Fruit fly (Drosophila melanogaster) whole organism, embryonic: ENCODE results near the gene htk.
A peak's percentile ranks its signal among the peaks of the same experiment; 100 is the strongest.

Experiments used
- Abd-B ChIP-seq: fragments of 200-800 bp; sonication (Bioruptor generic); optimal IDR thresholded peaks from 2 replicates; lab custom pipeline; 2018; ENCODE audit warnings: missing biosample characterization, mild to moderate bottlenecking, missing genetic modification characterization, moderate library complexity
- Atf-2 ChIP-seq: fragments of 200-800 bp; sonication (Bioruptor generic); optimal IDR thresholded peaks from 2 replicates; lab custom pipeline; 2016; ENCODE audit warnings: missing biosample characterization, missing genetic modification characterization
- Atf6 ChIP-seq: fragments of 200-800 bp; sonication (Bioruptor generic); IDR thresholded peaks from 2 replicates; pipeline ENCODE4 v1.3.6; 2022; ENCODE audit warnings: missing biosample characterization, missing genetic modification characterization
- CG10462 ChIP-seq: fragments of 200-800 bp; sonication (Bioruptor generic); optimal IDR thresholded peaks from 2 replicates; lab custom pipeline; 2016; ENCODE audit warnings: missing biosample characterization, missing genetic modification characterization
- CG11456 ChIP-seq: fragments of 200-800 bp; sonication (Bioruptor generic); IDR thresholded peaks from 3 replicates; pipeline ENCODE4 v1.3.6; 2022; ENCODE audit warnings: missing biosample characterization, missing genetic modification characterization
- CG12236 ChIP-seq: fragments of 200-800 bp; sonication (Bioruptor generic); optimal IDR thresholded peaks from 2 replicates; lab custom pipeline; 2016; ENCODE audit warnings: missing biosample characterization, missing genetic modification characterization
- CG13296 ChIP-seq: fragments of 200-800 bp; sonication (Bioruptor generic); optimal IDR thresholded peaks from 3 replicates; lab custom pipeline; 2018; ENCODE audit warnings: missing biosample characterization, mild to moderate bottlenecking, missing genetic modification characterization
- CG17829 ChIP-seq: fragments of 200-800 bp; optimal IDR thresholded peaks from 2 replicates; lab custom pipeline; 2019; ENCODE audit warnings: missing biosample characterization, mild to moderate bottlenecking, missing genetic modification characterization, moderate library complexity
- CG18262 ChIP-seq: fragments of 200-800 bp; optimal IDR thresholded peaks from 3 replicates; lab custom pipeline; 2019; ENCODE audit warnings: missing biosample characterization, mild to moderate bottlenecking, missing genetic modification characterization, moderate library complexity
- CG18764 ChIP-seq: fragments of 200-800 bp; sonication (Bioruptor generic); optimal IDR thresholded peaks from 3 replicates; lab custom pipeline; 2016; ENCODE audit warnings: missing biosample characterization, missing genetic modification characterization
- CG2712 ChIP-seq: fragments of 200-800 bp; optimal IDR thresholded peaks from 3 replicates; lab custom pipeline; 2019; ENCODE audit warnings: missing biosample characterization, mild to moderate bottlenecking, missing genetic modification characterization, moderate library complexity
- CG3065 ChIP-seq: fragments of 200-800 bp; sonication (Bioruptor generic); optimal IDR thresholded peaks from 2 replicates; lab custom pipeline; 2016; ENCODE audit warnings: missing biosample characterization, missing genetic modification characterization
- CG31365 ChIP-seq: fragments of 200-800 bp; sonication (Bioruptor generic); optimal IDR thresholded peaks from 2 replicates; lab custom pipeline; 2018; ENCODE audit warnings: missing biosample characterization, mild to moderate bottlenecking, missing genetic modification characterization
- CG3838 ChIP-seq: fragments of 200-800 bp; sonication (Bioruptor generic); optimal IDR thresholded peaks from 3 replicates; lab custom pipeline; 2016; ENCODE audit warnings: missing biosample characterization, missing genetic modification characterization
- CG5953 ChIP-seq: fragments of 200-800 bp; sonication (Bioruptor generic); IDR thresholded peaks from 2 replicates; pipeline ENCODE4 v1.3.6; 2022; ENCODE audit warnings: missing biosample characterization, missing genetic modification characterization
- CG6175 ChIP-seq: fragments of 200-800 bp; sonication (Bioruptor generic); IDR thresholded peaks from 3 replicates; pipeline ENCODE4 v1.3.6; 2022; ENCODE audit warnings: missing biosample characterization, missing genetic modification characterization
- CG6689 ChIP-seq: fragments of 200-800 bp; sonication (Bioruptor generic); IDR thresholded peaks from 2 replicates; pipeline ENCODE4 v1.3.6; 2022; ENCODE audit warnings: missing biosample characterization, missing genetic modification characterization
- CG6854 ChIP-seq: fragments of 200-800 bp; sonication (Bioruptor generic); optimal IDR thresholded peaks from 3 replicates; lab custom pipeline; 2017; ENCODE audit warnings: missing biosample characterization, mild to moderate bottlenecking, missing genetic modification characterization
- CG7556 ChIP-seq: fragments of 200-800 bp; sonication (Bioruptor generic); optimal IDR thresholded peaks from 2 replicates; lab custom pipeline; 2017; ENCODE audit warnings: missing biosample characterization, mild to moderate bottlenecking, missing genetic modification characterization
- CG7963 ChIP-seq: fragments of 200-800 bp; sonication (Bioruptor generic); IDR thresholded peaks from 3 replicates; pipeline ENCODE4 v1.3.6; 2022; ENCODE audit warnings: missing biosample characterization, missing genetic modification characterization; ENCODE audit not compliant: partially characterized antibody
- CG8089 ChIP-seq: fragments of 200-800 bp; sonication (Bioruptor generic); optimal IDR thresholded peaks from 3 replicates; lab custom pipeline; 2016; ENCODE audit warnings: missing biosample characterization, missing genetic modification characterization
- CG8281 ChIP-seq: fragments of 200-800 bp; sonication (Bioruptor generic); optimal IDR thresholded peaks from 2 replicates; lab custom pipeline; 2018; ENCODE audit warnings: missing biosample characterization, mild to moderate bottlenecking, missing genetic modification characterization, moderate library complexity
- CG8924 ChIP-seq: fragments of 200-800 bp; optimal IDR thresholded peaks from 3 replicates; lab custom pipeline; 2019; ENCODE audit warnings: missing biosample characterization, mild to moderate bottlenecking, missing genetic modification characterization, moderate library complexity
- CG8944 ChIP-seq: fragments of 200-800 bp; sonication (Bioruptor generic); optimal IDR thresholded peaks from 3 replicates; lab custom pipeline; 2016; ENCODE audit warnings: missing biosample characterization, missing genetic modification characterization
- Elba2 ChIP-seq: fragments of 200-800 bp; sonication (Bioruptor generic); optimal IDR thresholded peaks from 3 replicates; lab custom pipeline; 2016; ENCODE audit warnings: missing biosample characterization, missing genetic modification characterization
- Ets65A ChIP-seq: fragments of 200-800 bp; sonication (Bioruptor generic); peaks from one replicate; lab custom pipeline; 2016; ENCODE audit warnings: missing biosample characterization, missing genetic modification characterization
- HLH54F ChIP-seq: fragments of 200-800 bp; sonication (Bioruptor generic); optimal IDR thresholded peaks from 3 replicates; lab custom pipeline; 2016; ENCODE audit warnings: missing biosample characterization, missing genetic modification characterization
- Hr39 ChIP-seq: fragments of >200 bp; optimal IDR thresholded peaks from 2 replicates; lab custom pipeline; 2017
- Med ChIP-seq: fragments of 200-800 bp; sonication (Bioruptor generic); peaks from one replicate; lab custom pipeline; 2016; ENCODE audit warnings: missing biosample characterization, missing genetic modification characterization, mild to moderate bottlenecking, inconsistent platforms, moderate library complexity
- Mes4 ChIP-seq: fragments of 200-800 bp; sonication (Bioruptor generic); optimal IDR thresholded peaks from 2 replicates; lab custom pipeline; 2016; ENCODE audit warnings: missing biosample characterization, missing genetic modification characterization
- PHDP ChIP-seq: fragments of 200-800 bp; sonication (Bioruptor generic); optimal IDR thresholded peaks from 3 replicates; lab custom pipeline; 2018; ENCODE audit warnings: missing biosample characterization, mild to moderate bottlenecking, missing genetic modification characterization, moderate library complexity
- Pdp1 ChIP-seq, 2 experiments: fragments of 200-800 bp; sonication (Bioruptor generic); optimal IDR thresholded peaks; 3 replicates each; lab custom pipeline; 2016; ENCODE audit warnings: missing biosample characterization in 2 of 2, missing genetic modification characterization in 2 of 2, mild to moderate bottlenecking in 1 of 2, moderate library complexity in 1 of 2
- Scr ChIP-seq: fragments of 200-800 bp; sonication (Bioruptor generic); IDR thresholded peaks from 2 replicates; pipeline ENCODE4 v1.3.6; 2022; ENCODE audit warnings: missing biosample characterization, missing genetic modification characterization; ENCODE audit not compliant: partially characterized antibody
- Six4 ChIP-seq: fragments of 200-800 bp; sonication (Bioruptor generic); optimal IDR thresholded peaks from 2 replicates; lab custom pipeline; 2016; ENCODE audit warnings: missing biosample characterization, missing genetic modification characterization
- Ssrp ChIP-seq: fragments of 200-800 bp; sonication (Bioruptor generic); optimal IDR thresholded peaks from 2 replicates; lab custom pipeline; 2018; ENCODE audit warnings: missing biosample characterization, mild to moderate bottlenecking, missing genetic modification characterization, moderate library complexity
- aop ChIP-seq: fragments of 200-800 bp; sonication (Bioruptor generic); IDR thresholded peaks from 2 replicates; pipeline ENCODE4 v1.3.6; 2022; ENCODE audit warnings: missing biosample characterization, missing genetic modification characterization
- bsh ChIP-seq, 2 experiments: fragments of 200-800 bp; sonication (Bioruptor generic); optimal IDR thresholded peaks; 2 replicates each; lab custom pipeline; 2017 to 2018; ENCODE audit warnings: mild to moderate bottlenecking in 2 of 2, missing biosample characterization in 2 of 2, missing genetic modification characterization in 2 of 2, moderate library complexity in 1 of 2
- ci ChIP-seq: fragments of 200-800 bp; sonication (Bioruptor generic); IDR thresholded peaks from 3 replicates; pipeline ENCODE4 v1.3.6; 2022; ENCODE audit warnings: missing biosample characterization, missing genetic modification characterization
- dati ChIP-seq: fragments of 200-800 bp; sonication (Bioruptor generic); IDR thresholded peaks from 2 replicates; pipeline ENCODE4 v1.3.6; 2022; ENCODE audit warnings: missing biosample characterization, missing genetic modification characterization
- ems ChIP-seq: fragments of 200-800 bp; sonication (Bioruptor generic); optimal IDR thresholded peaks from 3 replicates; lab custom pipeline; 2016; ENCODE audit warnings: missing biosample characterization, missing genetic modification characterization
- esg ChIP-seq: fragments of 200-800 bp; sonication (Bioruptor generic); conservative IDR thresholded peaks from 2 replicates; pipeline ENCODE4 v1.3.6; 2022; ENCODE audit warnings: missing biosample characterization, missing genetic modification characterization
- ftz-f1 ChIP-seq: fragments of 200-800 bp; sonication (Bioruptor generic); optimal IDR thresholded peaks from 2 replicates; lab custom pipeline; 2016; ENCODE audit warnings: missing biosample characterization, missing genetic modification characterization
- ham ChIP-seq: fragments of 200-800 bp; sonication (Bioruptor generic); IDR thresholded peaks from 2 replicates; pipeline ENCODE4 v1.3.6; 2022; ENCODE audit warnings: missing biosample characterization, missing genetic modification characterization
- ken ChIP-seq: fragments of 200-800 bp; sonication (Bioruptor generic); IDR thresholded peaks from 3 replicates; pipeline ENCODE4 v1.3.6; 2022; ENCODE audit warnings: missing biosample characterization, missing genetic modification characterization
- lab ChIP-seq: fragments of 200-800 bp; sonication (Bioruptor generic); optimal IDR thresholded peaks from 3 replicates; lab custom pipeline; 2017; ENCODE audit warnings: missing biosample characterization, missing genetic modification characterization, mild to moderate bottlenecking, moderate library complexity, missing genetic modification reagents
- psq ChIP-seq: fragments of 200-800 bp; sonication (Bioruptor generic); optimal IDR thresholded peaks from 2 replicates; lab custom pipeline; 2017; ENCODE audit warnings: missing biosample characterization, missing genetic modification characterization
- pum ChIP-seq: fragments of 200-800 bp; sonication (Bioruptor generic); optimal IDR thresholded peaks from 2 replicates; lab custom pipeline; 2016; ENCODE audit warnings: missing biosample characterization, missing genetic modification characterization
- run ChIP-seq: fragments of 200-800 bp; sonication (Bioruptor generic); optimal IDR thresholded peaks from 3 replicates; lab custom pipeline; 2018; ENCODE audit warnings: missing biosample characterization, mild to moderate bottlenecking, missing genetic modification characterization
- stc ChIP-seq: fragments of 200-800 bp; sonication (Bioruptor generic); IDR thresholded peaks from 2 replicates; pipeline ENCODE4 v1.3.6; 2022; ENCODE audit warnings: missing biosample characterization, missing genetic modification characterization
- sug ChIP-seq: fragments of 200-800 bp; optimal IDR thresholded peaks from 2 replicates; lab custom pipeline; 2019; ENCODE audit warnings: missing biosample characterization, mild to moderate bottlenecking, missing genetic modification characterization, moderate library complexity
- wdn ChIP-seq: fragments of 200-800 bp; sonication (Bioruptor generic); IDR thresholded peaks from 2 replicates; pipeline ENCODE4 v1.3.6; 2022; ENCODE audit warnings: missing biosample characterization, missing genetic modification characterization
- wor ChIP-seq: fragments of 200-800 bp; sonication (Bioruptor generic); IDR thresholded peaks from 2 replicates; pipeline ENCODE4 v1.3.6; 2022; ENCODE audit warnings: missing biosample characterization, missing genetic modification characterization

htk gene

dm6 chrX:18838929-18839576 lies 4.4 kb upstream of the htk start (continued):
- TF ChIP-seq ems (GFP tag; lab: Kevin White, UChicago) (no peak), Atf6 (GFP tag; lab: Robert Waterston, UW) (no peak), Scr (GFP tag; lab: Robert Waterston, UW) (no peak), CG5953 (no peak), esg (no peak), CG13296 (no peak), pum (no peak), CG8089 (GFP tag; lab: Kevin White, UChicago) (no peak), CG3838 (GFP tag; lab: Kevin White, UChicago) (no peak), Elba2 (GFP tag; lab: Kevin White, UChicago) (no peak), PHDP (tag; lab: Kevin White, UChicago) (peak; percentile 17), CG11456 (no peak), psq (no peak), Six4 (GFP tag; lab: Kevin White, UChicago) (no peak), Mes4 (GFP tag; lab: Kevin White, UChicago) (no peak), lab (peak; percentile 43), run (tag; lab: Kevin White, UChicago) (no peak), CG7963 (no peak), CG3065 (no peak), CG6689 (GFP tag; lab: Robert Waterston, UW) (no peak), sug (tag; lab: Kevin White, UChicago) (no peak), CG6854 (GFP tag; lab: Kevin White, UChicago) (no peak), stc (no peak), Pdp1 (GFP tag; optimal IDR thresholded peaks at IDR 0.05; lab: Kevin White, UChicago) (no peak), ken (GFP tag; lab: Robert Waterston, UW) (no peak), CG7556 (GFP tag; lab: Kevin White, UChicago) (no peak), Hr39 (lab: Kevin White, UChicago) (no peak), Ssrp (tag; lab: Kevin White, UChicago) (no peak), ftz-f1 (GFP tag; lab: Kevin White, UChicago) (no peak), CG18262 (tag; lab: Kevin White, UChicago) (peak; percentile 13), CG12236 (GFP tag; lab: Kevin White, UChicago) (no peak), CG2712 (tag; lab: Kevin White, UChicago) (peak; percentile 4), CG17829 (tag; lab: Kevin White, UChicago) (no peak), bsh (GFP tag; optimal IDR thresholded peaks at IDR 0.05; lab: Kevin White, UChicago) (peak in 1 of 2 experiments; percentile 26), wor (GFP tag; lab: Robert Waterston, UW) (no peak), CG8944 (GFP tag; lab: Kevin White, UChicago) (no peak), CG8281 (tag; lab: Kevin White, UChicago) (no peak), CG31365 (tag; lab: Kevin White, UChicago) (no peak), Atf-2 (GFP tag; lab: Kevin White, UChicago) (no peak), CG10462 (no peak), Med (GFP tag; lab: Kevin White, UChicago) (peak; percentile 47), dati (GFP tag; lab: Robert Waterston, UW) (no peak), HLH54F (GFP tag; lab: Kevin White, UChicago) (no peak), CG6175 (GFP tag; lab: Robert Waterston, UW) (no peak), Abd-B (GFP tag; lab: Kevin White, UChicago) (no peak), ham (GFP tag; lab: Robert Waterston, UW) (no peak), CG18764 (no peak), wdn (no peak), ci (0 out of 3 replicates have a peak, but pooled peaks have one; percentile 15), aop (no peak), Ets65A (GFP tag; lab: Kevin White, UChicago) (peak; percentile 11), CG8924 (tag; lab: Kevin White, UChicago) (no peak)
